Worm (Caenorhabditis elegans) whole organism, mixed stage, embryonic: ENCODE data around the gene C06E1.1.

Experiments
- M03D4.4 ChIP-seq: sonication (generic microtip); optimal IDR thresholded peaks from 2 replicates; lab custom pipeline; 2017; ENCODE audit warnings: mild to moderate bottlenecking, missing genetic modification characterization, missing compliant biosample characterization
- blmp-1 ChIP-seq: fragments of 150-350 bp; optimal IDR thresholded peaks from 2 replicates; lab custom pipeline; 2014; ENCODE audit warnings: missing biosample characterization, missing genetic modification characterization
- elt-3 ChIP-seq: fragments of 150-350 bp; optimal IDR thresholded peaks from 2 replicates; lab custom pipeline; 2014; ENCODE audit warnings: missing biosample characterization, missing genetic modification characterization
- lsy-2 ChIP-seq: fragments of 150-350 bp; optimal IDR thresholded peaks from 2 replicates; lab custom pipeline; 2014; ENCODE audit warnings: missing biosample characterization, missing genetic modification characterization
- mab-5 ChIP-seq: fragments of 150-350 bp; optimal IDR thresholded peaks from 2 replicates; lab custom pipeline; 2014; ENCODE audit warnings: missing biosample characterization, missing genetic modification characterization
- mep-1 ChIP-seq: fragments of 150-350 bp; optimal IDR thresholded peaks from 2 replicates; lab custom pipeline; 2017; ENCODE audit warnings: missing biosample characterization, missing genetic modification reagents, missing genetic modification characterization, inconsistent platforms
- nhr-12 ChIP-seq: fragments of 150-350 bp; optimal IDR thresholded peaks from 2 replicates; lab custom pipeline; 2014; ENCODE audit warnings: missing biosample characterization, missing genetic modification characterization
- nhr-237 ChIP-seq: fragments of 150-350 bp; optimal IDR thresholded peaks from 2 replicates; lab custom pipeline; 2014; ENCODE audit warnings: missing biosample characterization, missing genetic modification characterization
- nhr-76 ChIP-seq: sonication (generic microtip); optimal IDR thresholded peaks from 2 replicates; lab custom pipeline; 2017; ENCODE audit warnings: missing biosample characterization, missing genetic modification characterization
- sptf-1 ChIP-seq: sonication (generic microtip); optimal IDR thresholded peaks from 2 replicates; lab custom pipeline; 2017; ENCODE audit warnings: mild to moderate bottlenecking, missing genetic modification characterization, moderate library complexity, missing compliant biosample characterization
- ztf-11 ChIP-seq: fragments of 150-350 bp; optimal IDR thresholded peaks from 2 replicates; lab custom pipeline; 2014; ENCODE audit warnings: missing biosample characterization, missing genetic modification characterization

ce11 chrIII:8611282-8611681 lies 5.7 kb downstream of the C06E1.1 start:
- TF ChIP-seq mep-1 (tag; lab: Kevin White, UChicago) (no peak), nhr-237 (no peak), mab-5 (tag; lab: Kevin White, UChicago) (no peak), blmp-1 (tag; lab: Kevin White, UChicago) (no peak), ztf-11 (no peak), M03D4.4 (tag; lab: Kevin White, UChicago) (no peak), nhr-12 (tag; lab: Kevin White, UChicago) (no peak), nhr-76 (tag; lab: Kevin White, UChicago) (no peak), sptf-1 (no peak), elt-3 (tag; lab: Kevin White, UChicago) (no peak), lsy-2 (tag; lab: Kevin White, UChicago) (no peak)
